Fruit fly (Drosophila melanogaster) whole organism, embryonic: ENCODE data around the gene CG12279.

ENCODE experiments used
- Awh ChIP-seq: fragments of 200-800 bp; sonication (Bioruptor generic); IDR thresholded peaks from 2 replicates; pipeline ENCODE4, ENCODE4 v1.3.6; 2022; ENCODE audit warnings: missing biosample characterization, missing genetic modification characterization
- Blimp-1 ChIP-seq: fragments of 200-800 bp; sonication (Bioruptor generic); optimal IDR thresholded peaks from 3 replicates; lab custom pipeline; 2018; ENCODE audit warnings: missing biosample characterization, missing genetic modification characterization, mild to moderate bottlenecking, moderate library complexity, missing genetic modification reagents
- CG11085 ChIP-seq: fragments of 200-800 bp; sonication (Bioruptor generic); IDR thresholded peaks from 2 replicates; pipeline ENCODE4 v1.3.6; 2022; ENCODE audit warnings: missing biosample characterization, missing genetic modification characterization
- CG11560 ChIP-seq: fragments of 200-800 bp; sonication (Bioruptor generic); IDR thresholded peaks from 3 replicates; pipeline ENCODE4 v1.3.6; 2022; ENCODE audit warnings: missing biosample characterization, missing genetic modification characterization
- CG14965 ChIP-seq: fragments of 200-800 bp; sonication (Bioruptor generic); optimal IDR thresholded peaks from 2 replicates; lab custom pipeline; 2016; ENCODE audit warnings: missing biosample characterization, missing genetic modification characterization, borderline replicate concordance
- CG16813 ChIP-seq: fragments of 200-800 bp; sonication (Bioruptor generic); IDR thresholded peaks from 3 replicates; pipeline ENCODE4 v1.3.6; 2022; ENCODE audit warnings: missing biosample characterization, missing genetic modification characterization; ENCODE audit not compliant: partially characterized antibody
- CG16815 ChIP-seq: fragments of 200-800 bp; sonication (Bioruptor generic); optimal IDR thresholded peaks from 3 replicates; lab custom pipeline; 2017; ENCODE audit warnings: missing biosample characterization, mild to moderate bottlenecking, missing genetic modification characterization
- CG17186 ChIP-seq: fragments of 200-800 bp; sonication (Bioruptor generic); optimal IDR thresholded peaks from 3 replicates; lab custom pipeline; 2017; ENCODE audit warnings: missing biosample characterization, missing genetic modification reagents, missing genetic modification characterization
- CG17361 ChIP-seq: fragments of 200-800 bp; sonication (Bioruptor generic); IDR thresholded peaks from 3 replicates; pipeline ENCODE4 v1.3.6; 2022; ENCODE audit warnings: missing biosample characterization, missing genetic modification characterization
- CG17829 ChIP-seq: fragments of 200-800 bp; optimal IDR thresholded peaks from 2 replicates; lab custom pipeline; 2019; ENCODE audit warnings: missing biosample characterization, mild to moderate bottlenecking, missing genetic modification characterization, moderate library complexity
- CG2120 ChIP-seq: fragments of 200-800 bp; sonication (Bioruptor generic); optimal IDR thresholded peaks from 3 replicates; lab custom pipeline; 2016; ENCODE audit warnings: missing biosample characterization, missing genetic modification characterization
- CG2129 ChIP-seq: fragments of 200-800 bp; sonication (Bioruptor generic); IDR thresholded peaks from 2 replicates; pipeline ENCODE4 v1.3.6; 2022; ENCODE audit warnings: missing biosample characterization, missing genetic modification characterization; ENCODE audit not compliant: partially characterized antibody
- CG2199 ChIP-seq: fragments of 200-800 bp; sonication (Bioruptor generic); IDR thresholded peaks from 3 replicates; pipeline ENCODE4 v1.3.6; 2022; ENCODE audit warnings: missing biosample characterization, missing genetic modification characterization
- CG2712 ChIP-seq: fragments of 200-800 bp; optimal IDR thresholded peaks from 3 replicates; lab custom pipeline; 2019; ENCODE audit warnings: missing biosample characterization, mild to moderate bottlenecking, missing genetic modification characterization, moderate library complexity
- CG31365 ChIP-seq: fragments of 200-800 bp; sonication (Bioruptor generic); optimal IDR thresholded peaks from 2 replicates; lab custom pipeline; 2018; ENCODE audit warnings: missing biosample characterization, mild to moderate bottlenecking, missing genetic modification characterization
- CG4282 ChIP-seq: fragments of 200-800 bp; sonication (Bioruptor generic); optimal IDR thresholded peaks from 2 replicates; lab custom pipeline; 2016; ENCODE audit warnings: missing biosample characterization, missing genetic modification characterization
- CG4424 ChIP-seq: fragments of 200-800 bp; sonication (Bioruptor generic); optimal IDR thresholded peaks from 3 replicates; lab custom pipeline; 2016; ENCODE audit warnings: missing biosample characterization, missing genetic modification characterization
- CG6813 ChIP-seq: fragments of 200-800 bp; sonication (Bioruptor generic); optimal IDR thresholded peaks from 2 replicates; lab custom pipeline; 2017; ENCODE audit warnings: missing biosample characterization, missing genetic modification characterization, mild to moderate bottlenecking, moderate library complexity, missing genetic modification reagents
- CG7745 ChIP-seq: fragments of 200-800 bp; sonication (Bioruptor generic); optimal IDR thresholded peaks from 2 replicates; lab custom pipeline; 2018; ENCODE audit warnings: missing biosample characterization, mild to moderate bottlenecking, missing genetic modification characterization, moderate library complexity
- CG7839 ChIP-seq: fragments of 200-800 bp; sonication (Bioruptor generic); optimal IDR thresholded peaks from 3 replicates; lab custom pipeline; 2018; ENCODE audit warnings: missing biosample characterization, mild to moderate bottlenecking, missing genetic modification characterization, moderate library complexity
- CG8089 ChIP-seq: fragments of 200-800 bp; sonication (Bioruptor generic); optimal IDR thresholded peaks from 3 replicates; lab custom pipeline; 2016; ENCODE audit warnings: missing biosample characterization, missing genetic modification characterization
- CG8281 ChIP-seq: fragments of 200-800 bp; sonication (Bioruptor generic); optimal IDR thresholded peaks from 2 replicates; lab custom pipeline; 2018; ENCODE audit warnings: missing biosample characterization, mild to moderate bottlenecking, missing genetic modification characterization, moderate library complexity
- CG8388 ChIP-seq: fragments of 200-800 bp; sonication (Bioruptor generic); optimal IDR thresholded peaks from 2 replicates; lab custom pipeline; 2019; ENCODE audit warnings: missing biosample characterization, mild to moderate bottlenecking, missing genetic modification characterization, moderate library complexity
- CG8765 ChIP-seq: fragments of 200-800 bp; sonication (Bioruptor generic); IDR thresholded peaks from 2 replicates; pipeline ENCODE4 v1.3.6; 2022; ENCODE audit warnings: missing biosample characterization, missing genetic modification characterization
- CG9609 ChIP-seq: fragments of 200-800 bp; sonication (Bioruptor generic); optimal IDR thresholded peaks from 3 replicates; lab custom pipeline; 2016; ENCODE audit warnings: missing biosample characterization, missing genetic modification characterization
- CG9727 ChIP-seq: fragments of 200-800 bp; sonication (Bioruptor generic); optimal IDR thresholded peaks from 3 replicates; lab custom pipeline; 2017; ENCODE audit warnings: missing biosample characterization, mild to moderate bottlenecking, missing genetic modification characterization
- CG9932 ChIP-seq: fragments of 200-800 bp; sonication (Bioruptor generic); IDR thresholded peaks from 2 replicates; pipeline ENCODE4 v1.3.6; 2022; ENCODE audit warnings: missing biosample characterization, missing genetic modification characterization
- CHES-1-like ChIP-seq: fragments of 200-800 bp; sonication (Bioruptor generic); optimal IDR thresholded peaks from 2 replicates; lab custom pipeline; 2016; ENCODE audit warnings: missing biosample characterization, missing genetic modification characterization
- CoRest ChIP-seq: fragments of 200-800 bp; sonication (Bioruptor generic); optimal IDR thresholded peaks from 3 replicates; lab custom pipeline; 2018; ENCODE audit warnings: missing biosample characterization, mild to moderate bottlenecking, missing genetic modification characterization, moderate library complexity
- Gsc ChIP-seq: fragments of 200-800 bp; sonication (Bioruptor generic); IDR thresholded peaks from 2 replicates; pipeline ENCODE4 v1.3.6; 2022; ENCODE audit warnings: missing biosample characterization, missing genetic modification characterization
- H15 ChIP-seq: fragments of 200-800 bp; sonication (Bioruptor generic); IDR thresholded peaks from 3 replicates; pipeline ENCODE4 v1.3.6; 2022; ENCODE audit warnings: missing biosample characterization, missing genetic modification characterization
- HmgD ChIP-seq: fragments of 200-800 bp; sonication (Bioruptor generic); optimal IDR thresholded peaks from 3 replicates; lab custom pipeline; 2016; ENCODE audit warnings: missing biosample characterization, missing genetic modification characterization
- MESR4 ChIP-seq: fragments of 200-800 bp; sonication (Bioruptor generic); optimal IDR thresholded peaks from 2 replicates; lab custom pipeline; 2018; ENCODE audit warnings: missing biosample characterization, mild to moderate bottlenecking, missing genetic modification characterization, moderate library complexity
- PHDP ChIP-seq: fragments of 200-800 bp; sonication (Bioruptor generic); optimal IDR thresholded peaks from 3 replicates; lab custom pipeline; 2018; ENCODE audit warnings: missing biosample characterization, mild to moderate bottlenecking, missing genetic modification characterization, moderate library complexity
- Sox102F ChIP-seq: fragments of 200-800 bp; sonication (Bioruptor generic); optimal IDR thresholded peaks from 2 replicates; lab custom pipeline; 2018; ENCODE audit warnings: missing biosample characterization, mild to moderate bottlenecking, missing genetic modification characterization, moderate library complexity
- bcd ChIP-seq: fragments of 200-800 bp; sonication (Bioruptor generic); optimal IDR thresholded peaks from 2 replicates; lab custom pipeline; 2017; ENCODE audit warnings: missing biosample characterization, mild to moderate bottlenecking, missing genetic modification characterization
- caup ChIP-seq: fragments of 200-800 bp; sonication (Bioruptor generic); optimal IDR thresholded peaks from 3 replicates; lab custom pipeline; 2017; ENCODE audit warnings: missing biosample characterization, mild to moderate bottlenecking, missing genetic modification characterization, moderate library complexity; ENCODE audit not compliant: severe bottlenecking
- chif ChIP-seq, 2 experiments: fragments of 200-800 bp; sonication (Bioruptor generic); optimal IDR thresholded peaks; 3 replicates each; lab custom pipeline; 2016; ENCODE audit warnings: missing biosample characterization in 2 of 2, missing genetic modification characterization in 2 of 2
- dmrt99B ChIP-seq: fragments of 200-800 bp; sonication (Bioruptor generic); optimal IDR thresholded peaks from 2 replicates; lab custom pipeline; 2018; ENCODE audit warnings: missing biosample characterization, mild to moderate bottlenecking, missing genetic modification characterization, moderate library complexity
- fd102C ChIP-seq: fragments of 200-800 bp; sonication (Bioruptor generic); optimal IDR thresholded peaks from 2 replicates; lab custom pipeline; 2018; ENCODE audit warnings: missing biosample characterization, mild to moderate bottlenecking, missing genetic modification characterization, moderate library complexity
- fd96Cb ChIP-seq: fragments of 200-800 bp; sonication (Bioruptor generic); optimal IDR thresholded peaks from 2 replicates; lab custom pipeline; 2018; ENCODE audit warnings: missing biosample characterization, mild to moderate bottlenecking, missing genetic modification characterization, moderate library complexity
- gcm2 ChIP-seq: fragments of 200-800 bp; sonication (Bioruptor generic); optimal IDR thresholded peaks from 2 replicates; lab custom pipeline; 2016; ENCODE audit warnings: missing biosample characterization, missing genetic modification characterization
- gem ChIP-seq: fragments of 200-800 bp; sonication (Bioruptor generic); optimal IDR thresholded peaks from 2 replicates; lab custom pipeline; 2019; ENCODE audit warnings: missing biosample characterization, mild to moderate bottlenecking, missing genetic modification characterization, moderate library complexity
- p53 ChIP-seq: fragments of 200-800 bp; sonication (Bioruptor generic); optimal IDR thresholded peaks from 2 replicates; lab custom pipeline; 2016; ENCODE audit warnings: missing biosample characterization, missing genetic modification characterization
- prd ChIP-seq, 3 experiments: fragments of >200 bp in 2 of 3; fragments of 200-800 bp in 1 of 3; sonication (Bioruptor generic) in 1 of 3; optimal IDR thresholded peaks in 2 of 3; IDR thresholded peaks in 1 of 3; 2 replicates in 2 of 3; 3 replicates in 1 of 3; pipeline versions ENCODE4 v1.3.6 to Lab custom; 2017 to 2022; ENCODE audit warnings: missing biosample characterization in 1 of 3, missing genetic modification characterization in 1 of 3
- schlank ChIP-seq: fragments of 200-800 bp; sonication (Bioruptor generic); optimal IDR thresholded peaks from 2 replicates; lab custom pipeline; 2018; ENCODE audit warnings: missing biosample characterization, mild to moderate bottlenecking, missing genetic modification characterization
- sens-2 ChIP-seq: fragments of 200-800 bp; sonication (Bioruptor generic); IDR thresholded peaks from 2 replicates; pipeline ENCODE4 v1.3.6; 2022; ENCODE audit warnings: missing biosample characterization, missing genetic modification characterization
- z ChIP-seq: fragments of 200-800 bp; sonication (Bioruptor generic); IDR thresholded peaks from 3 replicates; pipeline ENCODE4 v1.3.6; 2022; ENCODE audit warnings: missing biosample characterization, missing genetic modification characterization
- zf30C ChIP-seq: fragments of 200-800 bp; sonication (Bioruptor generic); optimal IDR thresholded peaks from 3 replicates; lab custom pipeline; 2018; ENCODE audit warnings: missing biosample characterization, mild to moderate bottlenecking, missing genetic modification characterization

CG12279 gene

dm6 chr3R:12722392-12722914 lies 17.6 kb downstream of the CG12279 start, which contains the start of gene Men (continued):
- TF ChIP-seq CoRest, result peak; percentile 78
- TF ChIP-seq CG17829, result peak; percentile 60
- no peak for TF ChIP-seq CG17186 (GFP tag; lab: Kevin White, UChicago)
- no peak for TF ChIP-seq CG2129 (GFP tag; lab: Robert Waterston, UW)
- peak; percentile 82 for TF ChIP-seq CG7839 (tag; lab: Kevin White, UChicago)
- no peak for TF ChIP-seq CHES-1-like (GFP tag; lab: Kevin White, UChicago)
- TF ChIP-seq CG2712 (tag; lab: Kevin White, UChicago), result peak; percentile 73
- peak; percentile 81 for TF ChIP-seq CG17361
- 0 out of 2 replicates have a peak, but pooled peaks have one; percentile 43 for TF ChIP-seq Awh (GFP tag; lab: Robert Waterston, UW)
- TF ChIP-seq schlank (tag; lab: Kevin White, UChicago), result no peak
- peak; percentile 40 for TF ChIP-seq caup (GFP tag; lab: Kevin White, UChicago)
- TF ChIP-seq CG16813, result no peak
- TF ChIP-seq CG4424 (GFP tag; lab: Kevin White, UChicago), result peak; percentile 50
- TF ChIP-seq H15 (GFP tag; lab: Robert Waterston, UW), result no peak
- TF ChIP-seq dmrt99B (tag; lab: Kevin White, UChicago), result peak; percentile 82
- no peak for TF ChIP-seq prd (optimal IDR thresholded peaks at IDR 0.05; lab: Kevin White, UChicago)
- peak; percentile 48; the same call in 1 of the 3 replicates for TF ChIP-seq prd (GFP tag; IDR thresholded peaks at IDR 0.05; lab: Robert Waterston, UW)
- no peak for TF ChIP-seq Gsc (GFP tag; lab: Robert Waterston, UW)
- no peak for TF ChIP-seq CG16815 (GFP tag; lab: Kevin White, UChicago)
- TF ChIP-seq CG9932 (GFP tag; lab: Robert Waterston, UW), result 0 out of 2 replicates have a peak, but pooled peaks have one; percentile 9
- TF ChIP-seq gcm2 (GFP tag; lab: Kevin White, UChicago), result no peak
- TF ChIP-seq z (GFP tag; lab: Robert Waterston, UW), result no peak
- TF ChIP-seq fd102C (GFP tag; lab: Kevin White, UChicago), result no peak
- TF ChIP-seq PHDP (tag; lab: Kevin White, UChicago), result peak; percentile 49
- TF ChIP-seq fd96Cb (tag; lab: Kevin White, UChicago), result peak; percentile 65
- peak; percentile 33 for TF ChIP-seq CG2120 (GFP tag; lab: Kevin White, UChicago)
- no peak for TF ChIP-seq CG11560
- TF ChIP-seq CG8388 (GFP tag; lab: Kevin White, UChicago), result peak; percentile 71
- TF ChIP-seq CG6813, result no peak
- TF ChIP-seq chif (GFP tag; optimal IDR thresholded peaks at IDR 0.05; lab: Kevin White, UChicago), result no peak
- TF ChIP-seq p53 (GFP tag; lab: Kevin White, UChicago), result no peak
- TF ChIP-seq zf30C, result no peak
- peak; percentile 55 for TF ChIP-seq CG9727 (GFP tag; lab: Kevin White, UChicago)
- TF ChIP-seq CG8089 (GFP tag; lab: Kevin White, UChicago), result no peak
- TF ChIP-seq Sox102F (GFP tag; lab: Kevin White, UChicago), result peak; percentile 73
- TF ChIP-seq CG9609 (GFP tag; lab: Kevin White, UChicago), result no peak
- TF ChIP-seq Blimp-1 (GFP tag; lab: Kevin White, UChicago), result peak; percentile 61
- TF ChIP-seq gem (tag; lab: Kevin White, UChicago), result peak; percentile 83
- no peak for TF ChIP-seq CG2199 (GFP tag; lab: Robert Waterston, UW)
- no peak for TF ChIP-seq CG4282
- no peak for TF ChIP-seq sens-2 (GFP tag; lab: Robert Waterston, UW)
- no peak for TF ChIP-seq CG14965
- no peak for TF ChIP-seq CG11085 (GFP tag; lab: Robert Waterston, UW)
- peak; percentile 61 for TF ChIP-seq bcd
- no peak for TF ChIP-seq CG31365 (tag; lab: Kevin White, UChicago)
- peak; percentile 2 for TF ChIP-seq CG8281 (tag; lab: Kevin White, UChicago)
- no peak for TF ChIP-seq CG8765 (GFP tag; lab: Robert Waterston, UW)
- TF ChIP-seq HmgD (GFP tag; lab: Kevin White, UChicago), result no peak
- no peak for TF ChIP-seq CG7745 (tag; lab: Kevin White, UChicago)
- no peak for TF ChIP-seq MESR4 (GFP tag; lab: Kevin White, UChicago)
